Worm (Caenorhabditis elegans) whole organism, L2 larva: ENCODE results near the gene R160.10.

Experiments used
- ama-1 ChIP-seq: fragments of 150-350 bp; optimal IDR thresholded peaks from 2 replicates; lab custom pipeline; 2018; ENCODE audit warnings: inconsistent platforms
- unc-62 ChIP-seq: fragments of 150-350 bp; optimal IDR thresholded peaks from 2 replicates; lab custom pipeline; 2014; ENCODE audit warnings: missing biosample characterization, missing genetic modification reagents, missing genetic modification characterization

ce11 chrX:4397460-4397859 lies 30.1 kb upstream of the R160.10 start:
- TF ChIP-seq unc-62 = no peak
- TF ChIP-seq ama-1 (lab: Kevin White, UChicago) = no peak
